Fruit fly (Drosophila melanogaster) whole organism, embryonic: ENCODE results near the gene Eig71Ei.
A peak's percentile ranks its signal among the peaks of the same experiment; 100 is the strongest.

Experiments
- Blimp-1 ChIP-seq: fragments of 200-800 bp; sonication (Bioruptor generic); optimal IDR thresholded peaks from 3 replicates; lab custom pipeline; 2018; ENCODE audit warnings: missing biosample characterization, missing genetic modification characterization, mild to moderate bottlenecking, moderate library complexity, missing genetic modification reagents
- CG10462 ChIP-seq: fragments of 200-800 bp; sonication (Bioruptor generic); optimal IDR thresholded peaks from 2 replicates; lab custom pipeline; 2016; ENCODE audit warnings: missing biosample characterization, missing genetic modification characterization
- CG12104 ChIP-seq: fragments of 200-800 bp; sonication (Bioruptor generic); optimal IDR thresholded peaks from 3 replicates; lab custom pipeline; 2016; ENCODE audit warnings: missing biosample characterization, missing genetic modification characterization
- CG12659 ChIP-seq: fragments of 200-800 bp; sonication (Bioruptor generic); optimal IDR thresholded peaks from 3 replicates; lab custom pipeline; 2017; ENCODE audit warnings: mild to moderate bottlenecking, missing biosample characterization, missing genetic modification reagents, missing genetic modification characterization
- CG14710 ChIP-seq: fragments of 200-800 bp; sonication (Bioruptor generic); optimal IDR thresholded peaks from 3 replicates; lab custom pipeline; 2019; ENCODE audit warnings: missing biosample characterization, mild to moderate bottlenecking, missing genetic modification characterization, moderate library complexity
- CG15479 ChIP-seq: fragments of 200-800 bp; sonication (Bioruptor generic); optimal IDR thresholded peaks from 3 replicates; lab custom pipeline; 2019; ENCODE audit warnings: missing biosample characterization, mild to moderate bottlenecking, missing genetic modification characterization, moderate library complexity
- CG16815 ChIP-seq: fragments of 200-800 bp; sonication (Bioruptor generic); optimal IDR thresholded peaks from 3 replicates; lab custom pipeline; 2017; ENCODE audit warnings: missing biosample characterization, mild to moderate bottlenecking, missing genetic modification characterization
- CG17385 ChIP-seq: fragments of 200-800 bp; sonication (Bioruptor generic); optimal IDR thresholded peaks from 3 replicates; lab custom pipeline; 2018; ENCODE audit warnings: missing biosample characterization, mild to moderate bottlenecking, missing genetic modification characterization
- CG1832 ChIP-seq: fragments of 200-800 bp; sonication (Bioruptor generic); optimal IDR thresholded peaks from 2 replicates; lab custom pipeline; 2017; ENCODE audit warnings: missing biosample characterization, mild to moderate bottlenecking, missing genetic modification characterization, inconsistent platforms
- CG31365 ChIP-seq: fragments of 200-800 bp; sonication (Bioruptor generic); optimal IDR thresholded peaks from 2 replicates; lab custom pipeline; 2018; ENCODE audit warnings: missing biosample characterization, mild to moderate bottlenecking, missing genetic modification characterization
- CG31441 ChIP-seq: fragments of 200-800 bp; sonication (Bioruptor generic); IDR thresholded peaks from 2 replicates; pipeline ENCODE4 v1.3.6; 2022; ENCODE audit warnings: missing biosample characterization, missing genetic modification characterization
- CG33557 ChIP-seq: fragments of 200-800 bp; sonication (Bioruptor generic); optimal IDR thresholded peaks from 2 replicates; lab custom pipeline; 2019; ENCODE audit warnings: missing biosample characterization, mild to moderate bottlenecking, missing genetic modification characterization, moderate library complexity
- CG34224 ChIP-seq: fragments of 200-800 bp; sonication (Bioruptor generic); IDR thresholded peaks from 3 replicates; pipeline ENCODE4 v1.3.6; 2022; ENCODE audit warnings: missing biosample characterization, missing genetic modification characterization; ENCODE audit not compliant: partially characterized antibody
- CG34376 ChIP-seq: fragments of 200-800 bp; sonication (Bioruptor generic); optimal IDR thresholded peaks from 2 replicates; lab custom pipeline; 2018; ENCODE audit warnings: missing biosample characterization, mild to moderate bottlenecking, missing genetic modification characterization
- CG34422 ChIP-seq: fragments of 200-800 bp; sonication (Bioruptor generic); IDR thresholded peaks from 3 replicates; pipeline ENCODE4 v1.3.6; 2022; ENCODE audit warnings: missing biosample characterization, missing genetic modification characterization
- CG3847 ChIP-seq: fragments of 200-800 bp; sonication (Bioruptor generic); IDR thresholded peaks from 2 replicates; pipeline ENCODE4 v1.3.6; 2022; ENCODE audit warnings: missing biosample characterization, missing genetic modification characterization
- CG42726 ChIP-seq: fragments of 200-800 bp; sonication (Bioruptor generic); IDR thresholded peaks from 2 replicates; pipeline ENCODE4 v1.3.6; 2022; ENCODE audit warnings: missing biosample characterization, missing genetic modification characterization; ENCODE audit not compliant: partially characterized antibody
- CG6254 ChIP-seq: fragments of 200-800 bp; sonication (Bioruptor generic); optimal IDR thresholded peaks from 3 replicates; lab custom pipeline; 2017; ENCODE audit warnings: mild to moderate bottlenecking, missing biosample characterization, missing genetic modification reagents, missing genetic modification characterization
- CG7745 ChIP-seq: fragments of 200-800 bp; sonication (Bioruptor generic); optimal IDR thresholded peaks from 2 replicates; lab custom pipeline; 2018; ENCODE audit warnings: missing biosample characterization, mild to moderate bottlenecking, missing genetic modification characterization, moderate library complexity
- CG7839 ChIP-seq: fragments of 200-800 bp; sonication (Bioruptor generic); optimal IDR thresholded peaks from 3 replicates; lab custom pipeline; 2018; ENCODE audit warnings: missing biosample characterization, mild to moderate bottlenecking, missing genetic modification characterization, moderate library complexity
- CG7928 ChIP-seq: fragments of 200-800 bp; sonication (Bioruptor generic); optimal IDR thresholded peaks from 2 replicates; lab custom pipeline; 2017; ENCODE audit warnings: missing biosample characterization, mild to moderate bottlenecking, missing genetic modification characterization
- CG8765 ChIP-seq: fragments of 200-800 bp; sonication (Bioruptor generic); IDR thresholded peaks from 2 replicates; pipeline ENCODE4 v1.3.6; 2022; ENCODE audit warnings: missing biosample characterization, missing genetic modification characterization
- CG9609 ChIP-seq: fragments of 200-800 bp; sonication (Bioruptor generic); optimal IDR thresholded peaks from 3 replicates; lab custom pipeline; 2016; ENCODE audit warnings: missing biosample characterization, missing genetic modification characterization
- CG9727 ChIP-seq: fragments of 200-800 bp; sonication (Bioruptor generic); optimal IDR thresholded peaks from 3 replicates; lab custom pipeline; 2017; ENCODE audit warnings: missing biosample characterization, mild to moderate bottlenecking, missing genetic modification characterization
- CG9817 ChIP-seq: fragments of 200-800 bp; sonication (Bioruptor generic); optimal IDR thresholded peaks from 2 replicates; lab custom pipeline; 2018; ENCODE audit warnings: missing biosample characterization, mild to moderate bottlenecking, missing genetic modification characterization, moderate library complexity
- CTCF ChIP-seq: fragments of 200-800 bp; sonication (Bioruptor generic); optimal IDR thresholded peaks from 2 replicates; lab custom pipeline; 2017; ENCODE audit warnings: missing biosample characterization, mild to moderate bottlenecking, missing genetic modification characterization, moderate library complexity
- CoRest ChIP-seq: fragments of 200-800 bp; sonication (Bioruptor generic); optimal IDR thresholded peaks from 3 replicates; lab custom pipeline; 2018; ENCODE audit warnings: missing biosample characterization, mild to moderate bottlenecking, missing genetic modification characterization, moderate library complexity
- D ChIP-seq, 2 experiments: fragments of 200-800 bp in 1 of 2; fragments of >200 bp in 1 of 2; sonication (Bioruptor generic) in 1 of 2; optimal IDR thresholded peaks; 2 replicates in 1 of 2; 3 replicates in 1 of 2; lab custom pipeline; 2017; ENCODE audit warnings: mild to moderate bottlenecking in 1 of 2, missing biosample characterization in 1 of 2, missing genetic modification characterization in 1 of 2, missing genetic modification reagents in 1 of 2
- ERR ChIP-seq: fragments of 200-800 bp; sonication (Bioruptor generic); optimal IDR thresholded peaks from 2 replicates; lab custom pipeline; 2016; ENCODE audit warnings: missing biosample characterization, missing genetic modification characterization
- Fer2 ChIP-seq: fragments of 200-800 bp; sonication (Bioruptor generic); optimal IDR thresholded peaks from 2 replicates; lab custom pipeline; 2018; ENCODE audit warnings: missing biosample characterization, mild to moderate bottlenecking, missing genetic modification characterization, moderate library complexity
- GATAe ChIP-seq: fragments of 200-800 bp; sonication (Bioruptor generic); conservative IDR thresholded peaks from 2 replicates; pipeline ENCODE4 v1.3.6; 2022; ENCODE audit warnings: missing biosample characterization, missing genetic modification characterization
- HmgD ChIP-seq: fragments of 200-800 bp; sonication (Bioruptor generic); optimal IDR thresholded peaks from 3 replicates; lab custom pipeline; 2016; ENCODE audit warnings: missing biosample characterization, missing genetic modification characterization
- Hr39 ChIP-seq: fragments of >200 bp; optimal IDR thresholded peaks from 2 replicates; lab custom pipeline; 2017
- Hr51 ChIP-seq, 2 experiments: fragments of 200-800 bp; sonication (Bioruptor generic); optimal IDR thresholded peaks; 2 replicates in 1 of 2; 3 replicates in 1 of 2; lab custom pipeline; 2016 to 2018; ENCODE audit warnings: missing biosample characterization in 2 of 2, missing genetic modification characterization in 2 of 2, mild to moderate bottlenecking in 1 of 2, moderate library complexity in 1 of 2
- NK7.1 ChIP-seq: fragments of 200-800 bp; sonication (Bioruptor generic); optimal IDR thresholded peaks from 3 replicates; lab custom pipeline; 2016; ENCODE audit warnings: missing biosample characterization, missing genetic modification characterization
- Sin3A ChIP-seq: fragments of >200 bp; optimal IDR thresholded peaks from 2 replicates; lab custom pipeline; 2018
- Sox100B ChIP-seq: fragments of 200-800 bp; sonication (Bioruptor generic); optimal IDR thresholded peaks from 3 replicates; lab custom pipeline; 2018; ENCODE audit warnings: missing biosample characterization, mild to moderate bottlenecking, missing genetic modification characterization
- Taf1 ChIP-seq: fragments of 200-800 bp; sonication (Bioruptor generic); IDR thresholded peaks from 2 replicates; pipeline ENCODE4 v1.3.6; 2022; ENCODE audit warnings: missing biosample characterization, missing genetic modification characterization
- ab ChIP-seq: fragments of 200-800 bp; sonication (Bioruptor generic); optimal IDR thresholded peaks from 2 replicates; lab custom pipeline; 2016; ENCODE audit warnings: missing biosample characterization, missing genetic modification characterization
- ap ChIP-seq: fragments of 200-800 bp; sonication (Bioruptor generic); IDR thresholded peaks from 2 replicates; pipeline ENCODE4 v1.3.6; 2022; ENCODE audit warnings: missing biosample characterization, missing genetic modification characterization
- az2 ChIP-seq: fragments of 200-800 bp; sonication (Bioruptor generic); optimal IDR thresholded peaks from 3 replicates; lab custom pipeline; 2016; ENCODE audit warnings: missing biosample characterization, missing genetic modification characterization
- bsh ChIP-seq, 2 experiments: fragments of 200-800 bp; sonication (Bioruptor generic); optimal IDR thresholded peaks; 2 replicates each; lab custom pipeline; 2017 to 2018; ENCODE audit warnings: mild to moderate bottlenecking in 2 of 2, missing biosample characterization in 2 of 2, missing genetic modification characterization in 2 of 2, moderate library complexity in 1 of 2
- caup ChIP-seq: fragments of 200-800 bp; sonication (Bioruptor generic); optimal IDR thresholded peaks from 3 replicates; lab custom pipeline; 2017; ENCODE audit warnings: missing biosample characterization, mild to moderate bottlenecking, missing genetic modification characterization, moderate library complexity; ENCODE audit not compliant: severe bottlenecking
- crc ChIP-seq: fragments of 200-800 bp; sonication (Bioruptor generic); optimal IDR thresholded peaks from 2 replicates; lab custom pipeline; 2016; ENCODE audit warnings: missing biosample characterization, missing genetic modification characterization
- cwo ChIP-seq: fragments of 200-800 bp; sonication (Bioruptor generic); optimal IDR thresholded peaks from 3 replicates; lab custom pipeline; 2017; ENCODE audit warnings: missing biosample characterization, missing genetic modification characterization, mild to moderate bottlenecking, moderate library complexity, missing genetic modification reagents
- en ChIP-seq: fragments of 200-800 bp; sonication (Bioruptor generic); optimal IDR thresholded peaks from 2 replicates; lab custom pipeline; 2016; ENCODE audit warnings: missing biosample characterization, missing genetic modification characterization
- onecut ChIP-seq: fragments of 200-800 bp; sonication (Bioruptor generic); IDR thresholded peaks from 2 replicates; pipeline ENCODE4 v1.3.6; 2022; ENCODE audit warnings: missing biosample characterization, missing genetic modification characterization
- stc ChIP-seq: fragments of 200-800 bp; sonication (Bioruptor generic); IDR thresholded peaks from 2 replicates; pipeline ENCODE4 v1.3.6; 2022; ENCODE audit warnings: missing biosample characterization, missing genetic modification characterization

Gene Eig71Ei

DNA sequence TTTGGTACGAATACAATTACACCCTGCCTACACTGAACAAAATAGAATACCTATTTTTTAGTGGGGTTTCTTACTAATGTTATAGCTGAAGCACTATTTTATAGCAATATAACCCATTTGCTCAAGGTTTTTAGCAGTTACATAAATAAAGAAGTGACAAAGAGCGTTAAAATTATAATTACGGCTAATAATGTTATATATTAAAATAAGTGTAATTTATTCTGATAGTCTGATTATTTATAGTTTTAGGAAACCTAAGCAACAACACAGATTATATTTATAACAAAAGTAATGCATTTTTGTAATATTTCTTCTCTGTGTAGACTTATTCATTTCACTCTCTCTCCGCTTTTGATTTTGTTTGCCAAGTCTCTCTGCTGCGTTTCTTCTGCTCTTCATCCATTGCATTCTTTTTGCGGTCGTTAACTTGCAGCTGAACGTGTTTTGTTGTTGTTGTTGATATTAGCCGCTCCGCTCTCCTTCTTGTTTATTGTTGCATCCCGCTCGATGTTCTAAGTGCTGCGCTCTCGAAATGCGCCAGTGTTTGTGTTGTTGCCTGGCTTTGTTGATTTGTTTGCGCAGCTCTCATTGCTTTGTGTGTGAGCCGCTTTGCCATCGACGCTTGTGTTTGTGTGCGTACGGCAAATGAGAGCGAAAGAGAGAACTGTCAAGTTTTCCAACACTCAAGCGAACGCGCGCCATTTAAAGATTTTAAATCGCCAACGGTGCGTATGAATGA, 33.7 kb upstream of the Eig71Ei start (continued):
- TF ChIP-seq CG42726 (GFP tag; lab: Robert Waterston, UW) (no peak), ap (peak; percentile 74), CG7928 (peak; percentile 62), CG34422 (GFP tag; lab: Robert Waterston, UW) (peak; percentile 86; the same call in 2 of the 3 replicates), CG9727 (GFP tag; lab: Kevin White, UChicago) (peak; percentile 92), onecut (GFP tag; lab: Robert Waterston, UW) (peak; percentile 45), NK7.1 (GFP tag; lab: Kevin White, UChicago) (no peak), Blimp-1 (GFP tag; lab: Kevin White, UChicago) (peak; percentile 95), caup (GFP tag; lab: Kevin White, UChicago) (peak; percentile 81), CG9609 (GFP tag; lab: Kevin White, UChicago) (peak; percentile 22), CG10462 (GFP tag; lab: Kevin White, UChicago) (peak; percentile 78), CG7745 (tag; lab: Kevin White, UChicago) (no peak), cwo (GFP tag; lab: Kevin White, UChicago) (peak; percentile 88), az2 (GFP tag; lab: Kevin White, UChicago) (peak; percentile 89), CG7839 (tag; lab: Kevin White, UChicago) (peak; percentile 96), CG33557 (GFP tag; lab: Kevin White, UChicago) (peak; percentile 60), stc (peak; percentile 87), CG3847 (GFP tag; lab: Robert Waterston, UW) (peak; percentile 77), CG15479 (GFP tag; lab: Kevin White, UChicago) (no peak), CG12104 (GFP tag; lab: Kevin White, UChicago) (peak; percentile 89), crc (GFP tag; lab: Kevin White, UChicago) (no peak), CoRest (tag; lab: Kevin White, UChicago) (peak; percentile 97), CG34376 (GFP tag; lab: Kevin White, UChicago) (no peak), Hr51 (GFP tag; optimal IDR thresholded peaks at IDR 0.05; lab: Kevin White, UChicago) (peak in 1 of 2 experiments; percentile 95), ab (no peak), CG31365 (peak; percentile 53), en (no peak), Sin3A (lab: Kevin White, UChicago) (no peak), CG6254 (peak; percentile 87), CG12659 (peak; percentile 91), Fer2 (tag; lab: Kevin White, UChicago) (peak; percentile 72), CG14710 (tag; lab: Kevin White, UChicago) (peak; percentile 94), Taf1 (GFP tag; lab: Robert Waterston, UW) (peak; percentile 31; the same call in 1 of the 2 replicates), D (optimal IDR thresholded peaks at IDR 0.05; lab: Kevin White, UChicago) (no peak), D (GFP tag; optimal IDR thresholded peaks at IDR 0.05; lab: Kevin White, UChicago) (peak; percentile 92), HmgD (GFP tag; lab: Kevin White, UChicago) (no peak), CG1832 (no peak), CTCF (GFP tag; lab: Kevin White, UChicago) (peak; percentile 42), CG9817 (tag; lab: Kevin White, UChicago) (peak; percentile 90), Sox100B (GFP tag; lab: Kevin White, UChicago) (peak; percentile 97), CG17385 (GFP tag; lab: Kevin White, UChicago) (peak; percentile 86), CG34224 (GFP tag; lab: Robert Waterston, UW) (no peak), Hr39 (lab: Kevin White, UChicago) (no peak), bsh (GFP tag; optimal IDR thresholded peaks at IDR 0.05; lab: Kevin White, UChicago) (peak; percentile 86 to 94), CG8765 (peak; percentile 34; the same call in 1 of the 2 replicates), CG31441 (peak; percentile 96), GATAe (peak; percentile 41; the same call in 1 of the 2 replicates), CG16815 (GFP tag; lab: Kevin White, UChicago) (peak; percentile 85), ERR (no peak)
